Fruit fly (Drosophila melanogaster): ENCODE data around the gene Idh.

dm6 chr3L:8338921-8339320 is 21.8 kb downstream of the Idh start, which contains the start of gene Pex2:
- no peak for TF ChIP-seq CTCF (optimal IDR thresholded peaks at IDR 0.05)
- TF ChIP-seq CG8478 (optimal IDR thresholded peaks at IDR 0.05), result no peak

All from S2 (cell line).